ENCODE assay signal across 1 worm cellular context in the genomic region with DNA sequence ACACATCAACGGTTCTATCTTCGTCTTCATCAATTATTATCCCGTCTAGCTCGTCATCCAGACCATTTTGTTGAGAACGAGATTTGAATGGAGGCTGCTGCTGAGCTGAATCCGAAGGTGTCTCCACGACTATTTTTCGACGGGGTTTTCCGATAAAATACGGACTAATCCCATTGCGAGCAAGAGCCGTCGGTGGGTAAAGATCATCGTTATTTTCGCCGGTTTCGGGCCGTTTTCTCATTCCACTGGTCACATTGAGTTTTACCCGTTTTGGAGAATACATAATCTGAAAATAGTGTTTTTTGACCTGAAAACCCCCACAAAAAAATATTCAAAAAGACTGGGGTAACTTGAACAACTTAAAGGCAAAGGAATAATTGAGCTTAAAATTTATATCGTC.
A peak's percentile ranks its signal among the peaks of the same experiment; 100 is the strongest.
TF ChIP-seq lines count a peak whose summit lies in the region.

Gene figl-1, minus strand, starts transcription at position 286 of the 400 bp plus-strand sequence.

TF ChIP-seq in whole organism, L1 larva, 84 proteins besides CTCF, POLR2A, EP300 and RAD21 (continued from another document):
- no peak for TF ChIP-seq swsn-7 (tag; optimal IDR thresholded peaks at IDR 0.05; lab: Kevin White, UChicago)
- TF ChIP-seq grh-1 (GFP tag; IDR thresholded peaks at IDR 0.05; lab: Robert Waterston, UW): no peak
- TF ChIP-seq pqm-1 (tag; optimal IDR thresholded peaks at IDR 0.05; lab: Kevin White, UChicago): no peak
- TF ChIP-seq zip-4 (GFP tag; optimal IDR thresholded peaks at IDR 0.05; lab: Kevin White, UChicago): peak; percentile 0
